Worm (Caenorhabditis elegans) whole organism, young adult: ENCODE measurements around the gene W08A12.2.
A peak's percentile ranks its signal among the peaks of the same experiment; 100 is the strongest.

Experiments
- B0261.1 ChIP-seq: sonication (generic microtip); optimal IDR thresholded peaks from 2 replicates; lab custom pipeline; 2016; ENCODE audit warnings: mild to moderate bottlenecking, missing genetic modification characterization, moderate library complexity, missing compliant biosample characterization
- D2030.7 ChIP-seq: fragments of 200-800 bp; sonication (Bioruptor generic); IDR thresholded peaks from 2 replicates; pipeline ENCODE4 v1.3.6; 2022; ENCODE audit warnings: missing genetic modification reagents, missing genetic modification characterization, missing compliant biosample characterization
- F33H1.4 ChIP-seq: fragments of 200-800 bp; sonication (Bioruptor generic); IDR thresholded peaks from 2 replicates; pipeline ENCODE4 v1.3.6; 2022; ENCODE audit warnings: missing genetic modification reagents, missing genetic modification characterization, missing compliant biosample characterization
- F49E8.2 ChIP-seq: sonication (generic microtip); optimal IDR thresholded peaks from 3 replicates; lab custom pipeline; 2017; ENCODE audit warnings: missing genetic modification characterization, mild to moderate bottlenecking, missing compliant biosample characterization, antibody characterized with exemption, moderate library complexity; ENCODE audit not compliant: insufficient read depth
- F57C9.4 ChIP-seq: sonication (generic microtip); optimal IDR thresholded peaks from 2 replicates; lab custom pipeline; 2017; ENCODE audit warnings: mild to moderate bottlenecking, missing genetic modification characterization, missing compliant biosample characterization
- K12H6.12 ChIP-seq: fragments of 200-800 bp; sonication (Bioruptor generic); optimal IDR thresholded peaks from 2 replicates; lab custom pipeline; 2018; ENCODE audit warnings: mild to moderate bottlenecking, missing genetic modification characterization, missing compliant biosample characterization
- T07F8.4 ChIP-seq: sonication (generic microtip); optimal IDR thresholded peaks from 2 replicates; lab custom pipeline; 2016; ENCODE audit warnings: mild to moderate bottlenecking, missing genetic modification characterization, moderate library complexity, missing compliant biosample characterization
- T26A5.8 ChIP-seq: sonication (generic microtip); optimal IDR thresholded peaks from 2 replicates; lab custom pipeline; 2016; ENCODE audit warnings: missing genetic modification characterization, missing compliant biosample characterization
- Y56A3A.18 ChIP-seq: fragments of 200-800 bp; sonication (Bioruptor generic); IDR thresholded peaks from 2 replicates; pipeline ENCODE4 v1.3.6; 2022; ENCODE audit warnings: missing genetic modification reagents, missing genetic modification characterization, missing compliant biosample characterization
- Y67H2A.10 ChIP-seq: fragments of 200-800 bp; sonication (Bioruptor generic); conservative IDR thresholded peaks from 2 replicates; pipeline ENCODE4 v1.3.6; 2022; ENCODE audit warnings: missing genetic modification reagents, missing genetic modification characterization, missing compliant biosample characterization
- Y95B8A.8 ChIP-seq: fragments of 200-800 bp; sonication (Bioruptor generic); IDR thresholded peaks from 2 replicates; pipeline ENCODE4 v1.3.6; 2022; ENCODE audit warnings: missing genetic modification reagents, missing genetic modification characterization, missing compliant biosample characterization
- attf-3 ChIP-seq: fragments of 200-800 bp; sonication (Bioruptor generic); conservative IDR thresholded peaks from 2 replicates; pipeline ENCODE4 v1.3.6; 2022; ENCODE audit warnings: missing genetic modification reagents, missing genetic modification characterization, missing compliant biosample characterization
- bed-1 ChIP-seq: fragments of 200-800 bp; sonication (Bioruptor generic); IDR thresholded peaks from 2 replicates; pipeline ENCODE4 v1.3.6; 2022; ENCODE audit warnings: missing genetic modification reagents, missing genetic modification characterization, missing compliant biosample characterization
- ceh-40 ChIP-seq: fragments of 200-800 bp; sonication (Bioruptor generic); IDR thresholded peaks from 2 replicates; pipeline ENCODE4 v1.3.6; 2022; ENCODE audit warnings: missing genetic modification characterization, missing compliant biosample characterization
- ceh-91 ChIP-seq: fragments of 200-800 bp; sonication (Bioruptor generic); IDR thresholded peaks from 2 replicates; pipeline ENCODE4 v1.3.6; 2022; ENCODE audit warnings: missing genetic modification reagents, missing genetic modification characterization, missing compliant biosample characterization
- chd-7 ChIP-seq: sonication (generic microtip); optimal IDR thresholded peaks from 2 replicates; lab custom pipeline; 2016; ENCODE audit warnings: mild to moderate bottlenecking, missing genetic modification characterization, moderate library complexity, missing compliant biosample characterization
- dpl-1 ChIP-seq: fragments of 150-350 bp; optimal IDR thresholded peaks from 2 replicates; lab custom pipeline; 2014; ENCODE audit warnings: missing biosample characterization, missing genetic modification reagents, missing genetic modification characterization
- efl-1 ChIP-seq: fragments of 150-350 bp; optimal IDR thresholded peaks from 2 replicates; lab custom pipeline; 2014; ENCODE audit warnings: missing biosample characterization, missing genetic modification reagents, missing genetic modification characterization
- hmg-20 ChIP-seq: fragments of 200-800 bp; sonication (Bioruptor generic); IDR thresholded peaks from 2 replicates; pipeline ENCODE4 v1.3.6; 2022; ENCODE audit warnings: missing genetic modification reagents, missing genetic modification characterization, missing compliant biosample characterization
- lin-40 ChIP-seq: sonication (generic microtip); optimal IDR thresholded peaks from 2 replicates; lab custom pipeline; 2016; ENCODE audit warnings: missing genetic modification characterization, mild to moderate bottlenecking, missing compliant biosample characterization, missing genotype, missing genetic modification reagents
- lin-54 ChIP-seq: fragments of 200-800 bp; sonication (Bioruptor generic); optimal IDR thresholded peaks from 2 replicates; lab custom pipeline; 2018; ENCODE audit warnings: mild to moderate bottlenecking, missing genetic modification characterization, missing compliant biosample characterization
- lir-1 ChIP-seq: fragments of 200-800 bp; sonication (Bioruptor generic); conservative IDR thresholded peaks from 2 replicates; pipeline ENCODE4 v1.3.6; 2022; ENCODE audit warnings: missing genetic modification reagents, missing genetic modification characterization, missing compliant biosample characterization
- lsl-1 ChIP-seq: fragments of 200-800 bp; sonication (Bioruptor generic); optimal IDR thresholded peaks from 2 replicates; lab custom pipeline; 2018; ENCODE audit warnings: mild to moderate bottlenecking, missing genetic modification characterization, moderate library complexity, missing compliant biosample characterization
- madf-3 ChIP-seq: fragments of 200-800 bp; sonication (Bioruptor generic); IDR thresholded peaks from 2 replicates; pipeline ENCODE4 v1.3.6; 2022; ENCODE audit warnings: missing genetic modification reagents, missing genetic modification characterization, missing compliant biosample characterization
- madf-6 ChIP-seq: fragments of 200-800 bp; sonication (Bioruptor generic); IDR thresholded peaks from 2 replicates; pipeline ENCODE4 v1.3.6; 2022; ENCODE audit warnings: missing genetic modification reagents, missing genetic modification characterization, missing compliant biosample characterization
- madf-8 ChIP-seq: fragments of 200-800 bp; sonication (Bioruptor generic); conservative IDR thresholded peaks from 2 replicates; pipeline ENCODE4 v1.3.6; 2022; ENCODE audit warnings: missing genetic modification reagents, missing genetic modification characterization, missing compliant biosample characterization
- mxl-1 ChIP-seq: sonication (generic microtip); optimal IDR thresholded peaks from 2 replicates; lab custom pipeline; 2016; ENCODE audit warnings: missing genetic modification characterization, missing compliant biosample characterization
- nhr-90 ChIP-seq: sonication (generic microtip); optimal IDR thresholded peaks from 2 replicates; lab custom pipeline; 2016; ENCODE audit warnings: missing genotype, mild to moderate bottlenecking, missing genetic modification characterization, missing compliant biosample characterization
- pbrm-1 ChIP-seq: fragments of 200-800 bp; sonication (Bioruptor generic); IDR thresholded peaks from 2 replicates; pipeline ENCODE4 v1.3.6; 2022; ENCODE audit warnings: missing genetic modification reagents, missing genetic modification characterization, missing compliant biosample characterization
- rpc-1 ChIP-seq, 2 experiments: fragments of 150-350 bp in 1 of 2; sonication (generic microtip) in 1 of 2; optimal IDR thresholded peaks; 2 replicates each; lab custom pipeline; 2014 to 2018; ENCODE audit warnings: missing biosample characterization in 1 of 2, missing genetic modification characterization in 1 of 2, missing genetic modification reagents in 1 of 2, missing genotype in 1 of 2
- sdz-38 ChIP-seq: sonication (generic microtip); optimal IDR thresholded peaks from 2 replicates; lab custom pipeline; 2016; ENCODE audit warnings: missing genotype, missing genetic modification characterization, missing compliant biosample characterization
- snpc-1.1 ChIP-seq: sonication (generic microtip); optimal IDR thresholded peaks from 2 replicates; lab custom pipeline; 2017; ENCODE audit warnings: missing genetic modification characterization, mild to moderate bottlenecking, missing compliant biosample characterization, antibody characterized with exemption, moderate library complexity, missing genotype, missing genetic modification reagents; ENCODE audit not compliant: insufficient read depth
- snpc-1.3 ChIP-seq: sonication (generic microtip); optimal IDR thresholded peaks from 2 replicates; lab custom pipeline; 2017; ENCODE audit warnings: missing genetic modification characterization, mild to moderate bottlenecking, missing compliant biosample characterization, antibody characterized with exemption, moderate library complexity, missing genotype, missing genetic modification reagents; ENCODE audit not compliant: insufficient read depth
- tbx-9 ChIP-seq: sonication (generic microtip); optimal IDR thresholded peaks from 2 replicates; lab custom pipeline; 2016; ENCODE audit warnings: borderline replicate concordance, missing genetic modification characterization, inconsistent platforms, missing compliant biosample characterization
- unc-130 ChIP-seq: sonication (generic microtip); optimal IDR thresholded peaks from 2 replicates; lab custom pipeline; 2016; ENCODE audit warnings: missing genetic modification reagents, missing genetic modification characterization, missing compliant biosample characterization
- unc-62 ChIP-seq: fragments of 150-350 bp; optimal IDR thresholded peaks from 2 replicates; lab custom pipeline; 2014; ENCODE audit warnings: missing biosample characterization, missing genetic modification reagents, missing genetic modification characterization
- zim-3 ChIP-seq: sonication (generic microtip); optimal IDR thresholded peaks from 2 replicates; lab custom pipeline; 2017; ENCODE audit warnings: mild to moderate bottlenecking, missing genetic modification characterization, moderate library complexity, missing compliant biosample characterization
- ztf-22 ChIP-seq: fragments of 200-800 bp; sonication (Bioruptor generic); optimal IDR thresholded peaks from 2 replicates; lab custom pipeline; 2018; ENCODE audit warnings: mild to moderate bottlenecking, missing genetic modification characterization, moderate library complexity, missing compliant biosample characterization
- ztf-3 ChIP-seq: fragments of 200-800 bp; sonication (Bioruptor generic); optimal IDR thresholded peaks from 2 replicates; lab custom pipeline; 2018; ENCODE audit warnings: mild to moderate bottlenecking, missing genetic modification characterization, missing compliant biosample characterization

W08A12.2 gene

ce11 chrV:3685790-3686208 is at the start of gene W08A12.2 (continued):
- TF ChIP-seq F33H1.4 (no peak), ztf-22 (GFP tag; lab: Kevin White, UChicago) (peak; percentile 8), madf-6 (GFP tag; lab: Robert Waterston, UW) (peak; percentile 20; the same call in 1 of the 2 replicates), nhr-90 (tag; lab: Kevin White, UChicago) (peak; percentile 75), F57C9.4 (tag; lab: Kevin White, UChicago) (no peak), rpc-1 (optimal IDR thresholded peaks at IDR 0.05; lab: Kevin White, UChicago) (peak; percentile 79), rpc-1 (tag; optimal IDR thresholded peaks at IDR 0.05; lab: Kevin White, UChicago) (peak; percentile 97), ceh-91 (no peak), B0261.1 (tag; lab: Kevin White, UChicago) (peak; percentile 73), madf-8 (GFP tag; lab: Robert Waterston, UW) (no peak), hmg-20 (GFP tag; lab: Robert Waterston, UW) (no peak), lir-1 (GFP tag; lab: Robert Waterston, UW) (no peak), lin-40 (no peak), zim-3 (peak; percentile 2), unc-62 (GFP tag; lab: Kevin White, UChicago) (no peak), F49E8.2 (tag; lab: Kevin White, UChicago) (no peak), Y67H2A.10 (GFP tag; lab: Robert Waterston, UW) (no peak), ztf-3 (GFP tag; lab: Kevin White, UChicago) (no peak), lsl-1 (GFP tag; lab: Kevin White, UChicago) (no peak), attf-3 (no peak), efl-1 (GFP tag; lab: Kevin White, UChicago) (no peak)

- no peak for TF ChIP-seq bed-1 (GFP tag; lab: Robert Waterston, UW)
- TF ChIP-seq sdz-38 (tag; lab: Kevin White, UChicago), result no peak
- TF ChIP-seq Y95B8A.8 (GFP tag; lab: Robert Waterston, UW), result no peak
- no peak for TF ChIP-seq T07F8.4 (tag; lab: Kevin White, UChicago)
- TF ChIP-seq pbrm-1, result no peak
- TF ChIP-seq snpc-1.1, result no peak
- no peak for TF ChIP-seq D2030.7 (GFP tag; lab: Robert Waterston, UW)
- no peak for TF ChIP-seq unc-130 (GFP tag; lab: Kevin White, UChicago)
- no peak for TF ChIP-seq chd-7
- TF ChIP-seq K12H6.12 (tag; lab: Kevin White, UChicago), result no peak
- no peak for TF ChIP-seq T26A5.8 (tag; lab: Kevin White, UChicago)
- TF ChIP-seq ceh-40, result no peak
- TF ChIP-seq snpc-1.3 (tag; lab: Kevin White, UChicago), result no peak
- no peak for TF ChIP-seq dpl-1
- no peak for TF ChIP-seq madf-3 (GFP tag; lab: Robert Waterston, UW)
- TF ChIP-seq lin-54 (GFP tag; lab: Kevin White, UChicago), result no peak
- TF ChIP-seq tbx-9 (tag; lab: Kevin White, UChicago), result no peak
- no peak for TF ChIP-seq mxl-1
- no peak for TF ChIP-seq ztf-3 (GFP tag; lab: Kevin White, UChicago)
- no peak for TF ChIP-seq Y56A3A.18 (GFP tag; lab: Robert Waterston, UW)
Measured at ce11 chrV:3724772-3725171, 39.1 kb upstream of the W08A12.2 start, which contains the start of gene str-30. TSS of gene str-30 (plus strand) at chrV:3725072.
